Fruit fly (Drosophila melanogaster) whole organism, embryonic: Measurements from ENCODE around the gene CG31661.
A peak's percentile ranks its signal among the peaks of the same experiment; 100 is the strongest.

Source experiments
- Atf-2 ChIP-seq: fragments of 200-800 bp; sonication (Bioruptor generic); optimal IDR thresholded peaks from 2 replicates; lab custom pipeline; 2016; ENCODE audit warnings: missing biosample characterization, missing genetic modification characterization
- Bgb ChIP-seq: fragments of 200-800 bp; sonication (Bioruptor generic); IDR thresholded peaks from 2 replicates; pipeline ENCODE4 v1.3.6; 2022; ENCODE audit warnings: missing biosample characterization, missing genetic modification characterization; ENCODE audit not compliant: partially characterized antibody
- Blimp-1 ChIP-seq: fragments of 200-800 bp; sonication (Bioruptor generic); optimal IDR thresholded peaks from 3 replicates; lab custom pipeline; 2018; ENCODE audit warnings: missing biosample characterization, missing genetic modification characterization, mild to moderate bottlenecking, moderate library complexity, missing genetic modification reagents
- CG10267 ChIP-seq: fragments of 200-800 bp; sonication (Bioruptor generic); optimal IDR thresholded peaks from 2 replicates; lab custom pipeline; 2018; ENCODE audit warnings: missing biosample characterization, mild to moderate bottlenecking, missing genetic modification characterization, moderate library complexity
- CG10543 ChIP-seq: fragments of 200-800 bp; sonication (Bioruptor generic); optimal IDR thresholded peaks from 3 replicates; lab custom pipeline; 2017; ENCODE audit warnings: missing biosample characterization, mild to moderate bottlenecking, missing genetic modification characterization, moderate library complexity
- CG10979 ChIP-seq: fragments of 200-800 bp; sonication (Bioruptor generic); optimal IDR thresholded peaks from 2 replicates; lab custom pipeline; 2018; ENCODE audit warnings: missing biosample characterization, mild to moderate bottlenecking, missing genetic modification characterization, moderate library complexity
- CG11085 ChIP-seq: fragments of 200-800 bp; sonication (Bioruptor generic); IDR thresholded peaks from 2 replicates; pipeline ENCODE4 v1.3.6; 2022; ENCODE audit warnings: missing biosample characterization, missing genetic modification characterization
- CG14050 ChIP-seq: fragments of 200-800 bp; sonication (Bioruptor generic); IDR thresholded peaks from 3 replicates; pipeline ENCODE4 v1.3.6; 2022; ENCODE audit warnings: missing biosample characterization, missing genetic modification characterization
- CG14441 ChIP-seq: fragments of 200-800 bp; sonication (Bioruptor generic); IDR thresholded peaks from 2 replicates; pipeline ENCODE4 v1.3.6; 2022; ENCODE audit warnings: missing biosample characterization, missing genetic modification characterization
- CG15011 ChIP-seq: fragments of 200-800 bp; sonication (Bioruptor generic); optimal IDR thresholded peaks from 3 replicates; lab custom pipeline; 2018; ENCODE audit warnings: missing biosample characterization, mild to moderate bottlenecking, missing genetic modification characterization
- CG1603 ChIP-seq: fragments of 200-800 bp; sonication (Bioruptor generic); optimal IDR thresholded peaks from 2 replicates; lab custom pipeline; 2019; ENCODE audit warnings: missing biosample characterization, mild to moderate bottlenecking, missing genetic modification characterization, moderate library complexity
- CG17829 ChIP-seq: fragments of 200-800 bp; optimal IDR thresholded peaks from 2 replicates; lab custom pipeline; 2019; ENCODE audit warnings: missing biosample characterization, mild to moderate bottlenecking, missing genetic modification characterization, moderate library complexity
- CG18262 ChIP-seq: fragments of 200-800 bp; optimal IDR thresholded peaks from 3 replicates; lab custom pipeline; 2019; ENCODE audit warnings: missing biosample characterization, mild to moderate bottlenecking, missing genetic modification characterization, moderate library complexity
- CG2116 ChIP-seq: fragments of 200-800 bp; sonication (Bioruptor generic); optimal IDR thresholded peaks from 3 replicates; lab custom pipeline; 2018; ENCODE audit warnings: missing biosample characterization, mild to moderate bottlenecking, missing genetic modification characterization
- CG2202 ChIP-seq: fragments of 200-800 bp; sonication (Bioruptor generic); optimal IDR thresholded peaks from 2 replicates; lab custom pipeline; 2018; ENCODE audit warnings: missing biosample characterization, mild to moderate bottlenecking, missing genetic modification characterization
- CG33557 ChIP-seq: fragments of 200-800 bp; sonication (Bioruptor generic); optimal IDR thresholded peaks from 2 replicates; lab custom pipeline; 2019; ENCODE audit warnings: missing biosample characterization, mild to moderate bottlenecking, missing genetic modification characterization, moderate library complexity
- CG34422 ChIP-seq: fragments of 200-800 bp; sonication (Bioruptor generic); IDR thresholded peaks from 3 replicates; pipeline ENCODE4 v1.3.6; 2022; ENCODE audit warnings: missing biosample characterization, missing genetic modification characterization
- CG3995 ChIP-seq: fragments of 200-800 bp; sonication (Bioruptor generic); optimal IDR thresholded peaks from 3 replicates; lab custom pipeline; 2016; ENCODE audit warnings: missing biosample characterization, missing genetic modification characterization
- CG43689 ChIP-seq: fragments of 200-800 bp; sonication (Bioruptor generic); IDR thresholded peaks from 2 replicates; pipeline ENCODE4 v1.3.6; 2022; ENCODE audit warnings: missing biosample characterization, missing genetic modification characterization
- CG6654 ChIP-seq: fragments of 200-800 bp; sonication (Bioruptor generic); optimal IDR thresholded peaks from 2 replicates; lab custom pipeline; 2017; ENCODE audit warnings: missing biosample characterization, mild to moderate bottlenecking, missing genetic modification characterization
- CG6683 ChIP-seq: fragments of 200-800 bp; sonication (Bioruptor generic); optimal IDR thresholded peaks from 2 replicates; lab custom pipeline; 2017; ENCODE audit warnings: missing biosample characterization, mild to moderate bottlenecking, missing genetic modification characterization, missing genetic modification reagents
- CG6813 ChIP-seq: fragments of 200-800 bp; sonication (Bioruptor generic); optimal IDR thresholded peaks from 2 replicates; lab custom pipeline; 2017; ENCODE audit warnings: missing biosample characterization, missing genetic modification characterization, mild to moderate bottlenecking, moderate library complexity, missing genetic modification reagents
- CG7372 ChIP-seq: fragments of 200-800 bp; sonication (Bioruptor generic); IDR thresholded peaks from 2 replicates; pipeline ENCODE4 v1.3.6; 2022; ENCODE audit warnings: missing biosample characterization, missing genetic modification characterization
- CG7745 ChIP-seq: fragments of 200-800 bp; sonication (Bioruptor generic); optimal IDR thresholded peaks from 2 replicates; lab custom pipeline; 2018; ENCODE audit warnings: missing biosample characterization, mild to moderate bottlenecking, missing genetic modification characterization, moderate library complexity
- CG7928 ChIP-seq: fragments of 200-800 bp; sonication (Bioruptor generic); optimal IDR thresholded peaks from 2 replicates; lab custom pipeline; 2017; ENCODE audit warnings: missing biosample characterization, mild to moderate bottlenecking, missing genetic modification characterization
- Camta ChIP-seq: fragments of 200-800 bp; sonication (Bioruptor generic); optimal IDR thresholded peaks from 2 replicates; lab custom pipeline; 2016; ENCODE audit warnings: missing biosample characterization, missing genetic modification characterization
- E2f2 ChIP-seq: fragments of 200-800 bp; sonication (Bioruptor generic); IDR thresholded peaks from 2 replicates; pipeline ENCODE4 v1.3.6; 2022; ENCODE audit warnings: missing biosample characterization, missing genetic modification characterization
- Ets65A ChIP-seq: fragments of 200-800 bp; sonication (Bioruptor generic); peaks from one replicate; lab custom pipeline; 2016; ENCODE audit warnings: missing biosample characterization, missing genetic modification characterization
- Fer3 ChIP-seq: fragments of 200-800 bp; sonication (Bioruptor generic); optimal IDR thresholded peaks from 2 replicates; lab custom pipeline; 2018; ENCODE audit warnings: missing biosample characterization, mild to moderate bottlenecking, missing genetic modification characterization, moderate library complexity
- HHEX ChIP-seq: fragments of 200-800 bp; sonication (Bioruptor generic); optimal IDR thresholded peaks from 3 replicates; lab custom pipeline; 2017; ENCODE audit warnings: missing biosample characterization, mild to moderate bottlenecking, missing genetic modification characterization, missing genetic modification reagents
- MBD-R2 ChIP-seq: fragments of 200-800 bp; sonication (Bioruptor generic); IDR thresholded peaks from 2 replicates; pipeline ENCODE4 v1.3.6; 2022; ENCODE audit warnings: missing biosample characterization, missing genetic modification characterization
- MESR4 ChIP-seq: fragments of 200-800 bp; sonication (Bioruptor generic); optimal IDR thresholded peaks from 2 replicates; lab custom pipeline; 2018; ENCODE audit warnings: missing biosample characterization, mild to moderate bottlenecking, missing genetic modification characterization, moderate library complexity
- Myb ChIP-seq: fragments of 200-800 bp; sonication (Bioruptor generic); optimal IDR thresholded peaks from 2 replicates; lab custom pipeline; 2016; ENCODE audit warnings: missing biosample characterization, missing genetic modification characterization
- Oaz ChIP-seq: fragments of 200-800 bp; sonication (Bioruptor generic); IDR thresholded peaks from 2 replicates; pipeline ENCODE4 v1.3.6; 2022; ENCODE audit warnings: missing biosample characterization, missing genetic modification characterization
- Ravus ChIP-seq: fragments of 200-800 bp; sonication (Bioruptor generic); IDR thresholded peaks from 2 replicates; pipeline ENCODE4 v1.3.6; 2022; ENCODE audit warnings: missing biosample characterization, missing genetic modification characterization
- Side ChIP-seq: fragments of 200-800 bp; sonication (Bioruptor generic); optimal IDR thresholded peaks from 2 replicates; lab custom pipeline; 2016; ENCODE audit warnings: missing biosample characterization, missing genetic modification characterization
- Six4 ChIP-seq: fragments of 200-800 bp; sonication (Bioruptor generic); optimal IDR thresholded peaks from 2 replicates; lab custom pipeline; 2016; ENCODE audit warnings: missing biosample characterization, missing genetic modification characterization
- Sox100B ChIP-seq: fragments of 200-800 bp; sonication (Bioruptor generic); optimal IDR thresholded peaks from 3 replicates; lab custom pipeline; 2018; ENCODE audit warnings: missing biosample characterization, mild to moderate bottlenecking, missing genetic modification characterization
- ap ChIP-seq: fragments of 200-800 bp; sonication (Bioruptor generic); IDR thresholded peaks from 2 replicates; pipeline ENCODE4 v1.3.6; 2022; ENCODE audit warnings: missing biosample characterization, missing genetic modification characterization
- crp ChIP-seq, 2 experiments: fragments of 200-800 bp; sonication (Bioruptor generic); optimal IDR thresholded peaks; 2 replicates in 1 of 2; 3 replicates in 1 of 2; lab custom pipeline; 2017; ENCODE audit warnings: missing biosample characterization in 2 of 2, missing genetic modification characterization in 2 of 2, mild to moderate bottlenecking in 1 of 2, moderate library complexity in 1 of 2
- dysf ChIP-seq: fragments of 200-800 bp; sonication (Bioruptor generic); IDR thresholded peaks from 3 replicates; pipeline ENCODE4 v1.3.6; 2022; ENCODE audit warnings: missing biosample characterization, missing genetic modification characterization
- gt ChIP-seq: fragments of 200-800 bp; sonication (Bioruptor generic); IDR thresholded peaks from 2 replicates; pipeline ENCODE4 v1.3.6; 2022; ENCODE audit warnings: missing biosample characterization, missing genetic modification characterization
- h ChIP-seq: fragments of >200 bp; optimal IDR thresholded peaks from 2 replicates; lab custom pipeline; 2017
- kah ChIP-seq: fragments of 200-800 bp; sonication (Bioruptor generic); optimal IDR thresholded peaks from 2 replicates; lab custom pipeline; 2018; ENCODE audit warnings: missing biosample characterization, mild to moderate bottlenecking, missing genetic modification characterization
- lov ChIP-seq, 2 experiments: fragments of 200-800 bp in 1 of 2; fragments of >200 bp in 1 of 2; sonication (Bioruptor generic) in 1 of 2; IDR thresholded peaks in 1 of 2; optimal IDR thresholded peaks in 1 of 2; 2 replicates in 1 of 2; 3 replicates in 1 of 2; pipeline versions ENCODE4 v1.3.6 to Lab custom; 2017 to 2022; ENCODE audit warnings: missing biosample characterization in 1 of 2, missing genetic modification characterization in 1 of 2
- pzg ChIP-seq: fragments of 200-800 bp; sonication (Bioruptor generic); optimal IDR thresholded peaks from 3 replicates; lab custom pipeline; 2018; ENCODE audit warnings: missing biosample characterization, mild to moderate bottlenecking, missing genetic modification characterization, moderate library complexity
- tap ChIP-seq: fragments of 200-800 bp; optimal IDR thresholded peaks from 3 replicates; lab custom pipeline; 2019; ENCODE audit warnings: missing biosample characterization, mild to moderate bottlenecking, missing genetic modification characterization, moderate library complexity
- tgo ChIP-seq: fragments of 200-800 bp; sonication (Bioruptor generic); IDR thresholded peaks from 3 replicates; pipeline ENCODE4 v1.3.6; 2022; ENCODE audit warnings: missing biosample characterization, missing genetic modification characterization
- twi ChIP-seq: fragments of 200-800 bp; optimal IDR thresholded peaks from 2 replicates; lab custom pipeline; 2019; ENCODE audit warnings: missing biosample characterization, mild to moderate bottlenecking, missing genetic modification characterization, moderate library complexity
- vvl ChIP-seq: fragments of 200-800 bp; sonication (Bioruptor generic); IDR thresholded peaks from 2 replicates; pipeline ENCODE4 v1.3.6; 2022; ENCODE audit warnings: missing biosample characterization, missing genetic modification characterization
- zf30C ChIP-seq: fragments of 200-800 bp; sonication (Bioruptor generic); optimal IDR thresholded peaks from 3 replicates; lab custom pipeline; 2018; ENCODE audit warnings: missing biosample characterization, mild to moderate bottlenecking, missing genetic modification characterization

Gene CG31661

dm6 chr2L:1502459-1503101 lies 5.5 kb downstream of the CG31661 start, which contains the start of gene CG7420 (continued):
- TF ChIP-seq pzg (GFP tag; lab: Kevin White, UChicago) = peak; percentile 23
- TF ChIP-seq MBD-R2 (GFP tag; lab: Robert Waterston, UW) = peak; percentile 86
- no peak for TF ChIP-seq gt (GFP tag; lab: Robert Waterston, UW)
- TF ChIP-seq E2f2 (GFP tag; lab: Robert Waterston, UW) = peak; percentile 82
- TF ChIP-seq CG7372 (GFP tag; lab: Robert Waterston, UW) = no peak
- no peak for TF ChIP-seq CG14441 (GFP tag; lab: Robert Waterston, UW)
- peak; percentile 49 for TF ChIP-seq CG2116 (GFP tag; lab: Kevin White, UChicago)
- TF ChIP-seq CG1603 (tag; lab: Kevin White, UChicago) = no peak
- no peak for TF ChIP-seq HHEX
- no peak for TF ChIP-seq Fer3
- TF ChIP-seq twi = peak; percentile 26
- no peak for TF ChIP-seq CG7745 (tag; lab: Kevin White, UChicago)
- TF ChIP-seq CG15011 (GFP tag; lab: Kevin White, UChicago) = no peak
- TF ChIP-seq CG33557 = no peak
- TF ChIP-seq CG7928 = no peak
- no peak for TF ChIP-seq CG10979 (tag; lab: Kevin White, UChicago)
- peak; percentile 8; the same call in 1 of the 2 replicates for TF ChIP-seq Bgb
- no peak for TF ChIP-seq CG14050 (GFP tag; lab: Robert Waterston, UW)
- TF ChIP-seq ap (GFP tag; lab: Robert Waterston, UW) = no peak
- no peak for TF ChIP-seq h (lab: Kevin White, UChicago)
- no peak for TF ChIP-seq CG6683 (GFP tag; lab: Kevin White, UChicago)
- TF ChIP-seq Sox100B (GFP tag; lab: Kevin White, UChicago) = no peak
- TF ChIP-seq CG18262 (tag; lab: Kevin White, UChicago) = no peak
- no peak for TF ChIP-seq Side (GFP tag; lab: Kevin White, UChicago)
- TF ChIP-seq CG17829 (tag; lab: Kevin White, UChicago) = no peak
- no peak for TF ChIP-seq CG43689 (GFP tag; lab: Robert Waterston, UW)
- peak; percentile 77 for TF ChIP-seq vvl
- TF ChIP-seq Atf-2 (GFP tag; lab: Kevin White, UChicago) = no peak
- no peak for TF ChIP-seq CG6813 (GFP tag; lab: Kevin White, UChicago)
- TF ChIP-seq Camta = no peak
- TF ChIP-seq CG10543 (GFP tag; lab: Kevin White, UChicago) = no peak
- TF ChIP-seq kah (GFP tag; lab: Kevin White, UChicago) = peak; percentile 11
- peak; percentile 50; the same call in 1 of the 3 replicates for TF ChIP-seq CG34422
- TF ChIP-seq tgo (GFP tag; lab: Robert Waterston, UW) = no peak
- no peak for TF ChIP-seq Blimp-1
- TF ChIP-seq CG10267 (tag; lab: Kevin White, UChicago) = peak; percentile 28
- no peak for TF ChIP-seq Oaz

DNA sequence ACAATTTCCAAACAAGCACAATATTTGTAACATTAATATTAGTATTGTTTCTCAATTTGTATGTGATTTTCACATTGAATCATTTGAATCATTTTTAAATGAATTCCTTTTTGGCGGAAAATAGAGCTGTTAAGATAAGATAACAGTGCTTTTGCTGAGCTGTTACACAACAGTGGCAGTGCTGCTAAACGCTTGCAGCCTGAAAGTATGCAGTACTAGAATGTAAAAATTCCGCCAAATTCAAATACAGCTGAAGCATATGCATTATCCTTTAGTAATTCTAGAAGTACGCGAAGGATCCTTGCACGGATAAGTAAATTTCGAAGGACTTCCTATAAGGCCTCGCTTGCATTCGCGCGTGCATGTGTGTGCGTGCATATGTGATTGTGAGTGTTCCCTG lies 7.2 kb downstream of the CG31661 start:
- no peak for TF ChIP-seq Ravus (GFP tag; lab: Robert Waterston, UW)
- no peak for TF ChIP-seq CG10979 (tag; lab: Kevin White, UChicago)
- no peak for TF ChIP-seq CG2202 (tag; lab: Kevin White, UChicago)
- no peak for TF ChIP-seq MESR4 (GFP tag; lab: Kevin White, UChicago)
- no peak for TF ChIP-seq tap
- no peak for TF ChIP-seq CG6654 (GFP tag; lab: Kevin White, UChicago)
- TF ChIP-seq CG3995 (GFP tag; lab: Kevin White, UChicago) = no peak
- no peak for TF ChIP-seq zf30C
- TF ChIP-seq E2f2 (GFP tag; lab: Robert Waterston, UW) = peak; percentile 93
- peak in 1 of 2 experiments; percentile 51 for TF ChIP-seq crp (GFP tag; optimal IDR thresholded peaks at IDR 0.05; lab: Kevin White, UChicago)
- TF ChIP-seq Myb (GFP tag; lab: Kevin White, UChicago) = no peak
- no peak for TF ChIP-seq Ets65A (GFP tag; lab: Kevin White, UChicago)
- TF ChIP-seq lov (optimal IDR thresholded peaks at IDR 0.05; lab: Kevin White, UChicago) = no peak
- TF ChIP-seq lov (GFP tag; IDR thresholded peaks at IDR 0.05; lab: Robert Waterston, UW) = no peak
- no peak for TF ChIP-seq CG11085
- TF ChIP-seq dysf (GFP tag; lab: Robert Waterston, UW) = no peak
- TF ChIP-seq Six4 = no peak
- TF ChIP-seq MBD-R2 (GFP tag; lab: Robert Waterston, UW) = no peak
